Fruit fly (Drosophila melanogaster): ENCODE data around the gene elB.

elB gene

dm6 chr2L:14417231-14417630, 7.9 kb upstream of the elB start, which contains the start of gene Pburs:
TSS of gene Pburs (minus strand) at chr2L:14417331.
- TF ChIP-seq CG8478 (optimal IDR thresholded peaks at IDR 0.05) (no peak), CTCF (optimal IDR thresholded peaks at IDR 0.05) (no peak)

- TF ChIP-seq CG8478 (optimal IDR thresholded peaks at IDR 0.05), result no peak
- TF ChIP-seq CTCF (optimal IDR thresholded peaks at IDR 0.05), result no peak
These were observed 5.0 kb upstream of the elB start for dm6 chr2L:14414291-14414893.

dm6 chr2L:14413408-14413807, 4.1 kb upstream of the elB start:
- TF ChIP-seq CTCF (optimal IDR thresholded peaks at IDR 0.05), result no peak
- TF ChIP-seq CG8478 (optimal IDR thresholded peaks at IDR 0.05), result no peak

dm6 chr2L:14411102-14411501, 1.8 kb upstream of the elB start:
- TF ChIP-seq CG8478 (optimal IDR thresholded peaks at IDR 0.05) (no peak), CTCF (optimal IDR thresholded peaks at IDR 0.05) (no peak)

dm6 chr2L:14410331-14410730, 982 bp upstream of the elB start:
- TF ChIP-seq CG8478 (optimal IDR thresholded peaks at IDR 0.05) (no peak), CTCF (optimal IDR thresholded peaks at IDR 0.05) (no peak)

- TF ChIP-seq CG8478 (optimal IDR thresholded peaks at IDR 0.05) (no peak), CTCF (optimal IDR thresholded peaks at IDR 0.05) (no peak)
These were observed 855 bp downstream of the elB start for dm6 chr2L:14408383-14409004.

dm6 chr2L:14404744-14405449, 4.5 kb downstream of the elB start:
- TF ChIP-seq CG8478 (optimal IDR thresholded peaks at IDR 0.05) (no peak), CTCF (optimal IDR thresholded peaks at IDR 0.05) (no peak)

dm6 chr2L:14403568-14403967, 5.8 kb downstream of the elB start:
- TF ChIP-seq CTCF (optimal IDR thresholded peaks at IDR 0.05), result no peak
- TF ChIP-seq CG8478 (optimal IDR thresholded peaks at IDR 0.05), result no peak

dm6 chr2L:14401616-14402240, 7.6 kb downstream of the elB start:
- TF ChIP-seq CTCF (optimal IDR thresholded peaks at IDR 0.05) (no peak), CG8478 (optimal IDR thresholded peaks at IDR 0.05) (no peak)

dm6 chr2L:14400676-14401075, 8.7 kb downstream of the elB start:
- TF ChIP-seq CTCF (optimal IDR thresholded peaks at IDR 0.05) (no peak), CG8478 (optimal IDR thresholded peaks at IDR 0.05) (no peak)

- TF ChIP-seq CTCF (optimal IDR thresholded peaks at IDR 0.05) (no peak), CG8478 (optimal IDR thresholded peaks at IDR 0.05) (no peak)
These were observed 10.0 kb downstream of the elB start for dm6 chr2L:14399326-14399725.

dm6 chr2L:14398562-14398961, 10.8 kb downstream of the elB start:
- TF ChIP-seq CG8478 (optimal IDR thresholded peaks at IDR 0.05) (no peak), CTCF (optimal IDR thresholded peaks at IDR 0.05) (no peak)

- no peak for TF ChIP-seq CG8478 (optimal IDR thresholded peaks at IDR 0.05)
- no peak for TF ChIP-seq CTCF (optimal IDR thresholded peaks at IDR 0.05)
These were observed 11.4 kb downstream of the elB start for dm6 chr2L:14397948-14398347.

dm6 chr2L:14397067-14397598, 12.2 kb downstream of the elB start:
- TF ChIP-seq CTCF (optimal IDR thresholded peaks at IDR 0.05) (no peak), CG8478 (optimal IDR thresholded peaks at IDR 0.05) (no peak)

dm6 chr2L:14396263-14396662, 13.1 kb downstream of the elB start:
- TF ChIP-seq CG8478 (optimal IDR thresholded peaks at IDR 0.05) (no peak), CTCF (optimal IDR thresholded peaks at IDR 0.05) (no peak)

Measured in S2 (cell line).